Worm (Caenorhabditis elegans) whole organism, L4 larva: ENCODE results near the gene C14A4.6.

Experiments used
- F10B5.3 ChIP-seq: sonication (generic microtip); optimal IDR thresholded peaks from 2 replicates; lab custom pipeline; 2016; ENCODE audit warnings: mild to moderate bottlenecking, missing genetic modification characterization, missing compliant biosample characterization
- F49E8.2 ChIP-seq: sonication (generic microtip); optimal IDR thresholded peaks from 2 replicates; lab custom pipeline; 2016; ENCODE audit warnings: missing compliant biosample characterization, mild to moderate bottlenecking, missing genetic modification characterization, borderline replicate concordance
- R02D3.7 ChIP-seq: fragments of 150-350 bp; sonication (generic microtip); optimal IDR thresholded peaks from 3 replicates; lab custom pipeline; 2014; ENCODE audit warnings: missing biosample characterization, missing genetic modification characterization
- T20F7.1 ChIP-seq: fragments of 200-800 bp; sonication (Bioruptor generic); optimal IDR thresholded peaks from 2 replicates; lab custom pipeline; 2018; ENCODE audit warnings: mild to moderate bottlenecking, missing genetic modification characterization, missing compliant biosample characterization
- T26A8.4 ChIP-seq: fragments of 200-800 bp; sonication (Bioruptor generic); IDR thresholded peaks from 2 replicates; pipeline ENCODE4 v1.3.6; 2022; ENCODE audit warnings: missing genetic modification characterization, missing compliant biosample characterization
- Y5F2A.4 ChIP-seq: fragments of 200-800 bp; sonication (Bioruptor generic); optimal IDR thresholded peaks from 2 replicates; lab custom pipeline; 2018; ENCODE audit warnings: mild to moderate bottlenecking, missing genetic modification characterization, missing compliant biosample characterization
- aha-1 ChIP-seq: fragments of 150-350 bp; peaks from one replicate; lab custom pipeline; 2014; ENCODE audit warnings: missing biosample characterization, missing genetic modification characterization
- aly-2 ChIP-seq: sonication (generic microtip); optimal IDR thresholded peaks from 2 replicates; lab custom pipeline; 2018; ENCODE audit warnings: missing biosample characterization, missing genetic modification characterization
- ama-1 ChIP-seq: fragments of 150-350 bp; optimal IDR thresholded peaks from 2 replicates; lab custom pipeline; 2014; ENCODE audit warnings: inconsistent platforms, mixed read lengths
- arid-1 ChIP-seq: fragments of 200-800 bp; sonication (Bioruptor generic); conservative IDR thresholded peaks from 2 replicates; pipeline ENCODE4 v1.3.6; 2022; ENCODE audit warnings: missing genetic modification reagents, missing genetic modification characterization, missing compliant biosample characterization
- ceh-20 ChIP-seq: fragments of 200-800 bp; sonication (Bioruptor generic); IDR thresholded peaks from 2 replicates; pipeline ENCODE4 v1.3.6; 2022; ENCODE audit warnings: missing genetic modification reagents, missing genetic modification characterization, missing compliant biosample characterization
- cey-2 ChIP-seq: sonication (generic microtip); optimal IDR thresholded peaks from 3 replicates; lab custom pipeline; 2017; ENCODE audit warnings: missing genetic modification characterization, mild to moderate bottlenecking, missing compliant biosample characterization, antibody characterized with exemption, borderline replicate concordance; ENCODE audit not compliant: insufficient read depth
- ctbp-1 ChIP-seq: fragments of 200-800 bp; sonication (Bioruptor generic); IDR thresholded peaks from 2 replicates; pipeline ENCODE4 v1.3.6; 2022; ENCODE audit warnings: missing genetic modification reagents, missing genetic modification characterization, missing compliant biosample characterization
- daf-12 ChIP-seq: fragments of 150-350 bp; optimal IDR thresholded peaks from 2 replicates; lab custom pipeline; 2014; ENCODE audit warnings: missing biosample characterization, missing genetic modification reagents, missing genetic modification characterization
- daf-16 ChIP-seq, 3 experiments: sonication (generic microtip); optimal IDR thresholded peaks; 2 replicates each; lab custom pipeline; 2016 to 2017; ENCODE audit warnings: missing genetic modification characterization in 3 of 3, missing genetic modification reagents in 3 of 3, mild to moderate bottlenecking in 2 of 3, missing compliant biosample characterization in 2 of 3, missing biosample characterization in 1 of 3, moderate library complexity in 1 of 3
- daf-19 ChIP-seq: fragments of 200-800 bp; sonication (Bioruptor generic); conservative IDR thresholded peaks from 2 replicates; pipeline ENCODE4 v1.3.6; 2022; ENCODE audit warnings: missing genetic modification characterization, missing compliant biosample characterization
- daf-8 ChIP-seq: fragments of 200-800 bp; sonication (Bioruptor generic); IDR thresholded peaks from 2 replicates; pipeline ENCODE4 v1.3.6; 2022; ENCODE audit warnings: missing genetic modification characterization, missing compliant biosample characterization
- dmd-6 ChIP-seq: fragments of 200-800 bp; sonication (Bioruptor generic); IDR thresholded peaks from 2 replicates; pipeline ENCODE4 v1.3.6; 2022; ENCODE audit warnings: missing genetic modification reagents, missing genetic modification characterization, missing compliant biosample characterization
- egl-43 ChIP-seq: fragments of 200-800 bp; sonication (Bioruptor generic); IDR thresholded peaks from 2 replicates; pipeline ENCODE4 v1.3.6; 2022; ENCODE audit warnings: missing genetic modification reagents, missing genetic modification characterization, missing compliant biosample characterization
- hif-1 ChIP-seq, 2 experiments: sonication (generic microtip); optimal IDR thresholded peaks; 2 replicates each; lab custom pipeline; 2016 to 2017; ENCODE audit warnings: missing compliant biosample characterization in 2 of 2, missing genetic modification characterization in 2 of 2, missing genetic modification reagents in 2 of 2, missing genotype in 2 of 2, mild to moderate bottlenecking in 1 of 2
- hlh-11 ChIP-seq: fragments of 200-800 bp; sonication (Bioruptor generic); optimal IDR thresholded peaks from 2 replicates; lab custom pipeline; 2018; ENCODE audit warnings: mild to moderate bottlenecking, missing genetic modification characterization, missing compliant biosample characterization
- jun-1 ChIP-seq: fragments of 150-350 bp; optimal IDR thresholded peaks from 2 replicates; lab custom pipeline; 2014; ENCODE audit warnings: missing biosample characterization, missing genetic modification reagents, missing genetic modification characterization
- lim-7 ChIP-seq: fragments of 200-800 bp; sonication (Bioruptor generic); IDR thresholded peaks from 2 replicates; pipeline ENCODE4 v1.3.6; 2022; ENCODE audit warnings: missing genetic modification characterization, missing compliant biosample characterization
- lin-1 ChIP-seq: fragments of 200-800 bp; sonication (Bioruptor generic); IDR thresholded peaks from 2 replicates; pipeline ENCODE4 v1.3.6; 2022; ENCODE audit warnings: missing genetic modification reagents, missing genetic modification characterization, missing compliant biosample characterization
- lin-38 ChIP-seq: fragments of 200-800 bp; sonication (Bioruptor generic); IDR thresholded peaks from 2 replicates; pipeline ENCODE4 v1.3.6; 2022; ENCODE audit warnings: missing genetic modification reagents, missing genetic modification characterization, missing compliant biosample characterization
- lsy-2 ChIP-seq, 2 experiments: fragments of 150-350 bp in 1 of 2; sonication (generic microtip) in 1 of 2; optimal IDR thresholded peaks; 2 replicates each; lab custom pipeline; 2014 to 2017; ENCODE audit warnings: missing biosample characterization in 2 of 2, missing genetic modification characterization in 2 of 2
- madf-9 ChIP-seq: fragments of 200-800 bp; sonication (Bioruptor generic); conservative IDR thresholded peaks from 2 replicates; pipeline ENCODE4 v1.3.6; 2022; ENCODE audit warnings: missing genetic modification reagents, missing genetic modification characterization, missing compliant biosample characterization
- mdl-1 ChIP-seq, 2 experiments: fragments of 150-350 bp in 1 of 2; sonication (generic microtip) in 1 of 2; optimal IDR thresholded peaks; 2 replicates each; lab custom pipeline; 2014 to 2017; ENCODE audit warnings: missing biosample characterization in 2 of 2, missing genetic modification characterization in 2 of 2
- mep-1 ChIP-seq: fragments of 150-350 bp; sonication (generic microtip); optimal IDR thresholded peaks from 3 replicates; lab custom pipeline; 2014; ENCODE audit warnings: missing biosample characterization, missing genetic modification characterization
- mes-2 ChIP-seq: sonication (generic microtip); optimal IDR thresholded peaks from 2 replicates; lab custom pipeline; 2016; ENCODE audit warnings: missing genotype, mild to moderate bottlenecking, missing genetic modification characterization, missing compliant biosample characterization; ENCODE audit not compliant: poor library complexity, severe bottlenecking
- nhr-10 ChIP-seq: fragments of 150-350 bp; optimal IDR thresholded peaks from 2 replicates; lab custom pipeline; 2014; ENCODE audit warnings: missing biosample characterization, missing genetic modification characterization
- nhr-237 ChIP-seq: sonication (generic microtip); optimal IDR thresholded peaks from 2 replicates; lab custom pipeline; 2017; ENCODE audit warnings: missing biosample characterization, missing genetic modification characterization
- nhr-41 ChIP-seq: fragments of 200-800 bp; sonication (Bioruptor generic); IDR thresholded peaks from 2 replicates; pipeline ENCODE4 v1.3.6; 2022; ENCODE audit warnings: missing genetic modification reagents, missing genetic modification characterization, missing compliant biosample characterization
- nhr-42 ChIP-seq: fragments of 200-800 bp; sonication (Bioruptor generic); IDR thresholded peaks from 2 replicates; pipeline ENCODE4 v1.3.6; 2022; ENCODE audit warnings: missing genetic modification characterization, missing compliant biosample characterization
- nhr-48 ChIP-seq: sonication (generic microtip); optimal IDR thresholded peaks from 2 replicates; lab custom pipeline; 2016; ENCODE audit warnings: mild to moderate bottlenecking, missing genetic modification characterization, missing compliant biosample characterization
- nhr-6 ChIP-seq: fragments of 150-350 bp; optimal IDR thresholded peaks from 2 replicates; lab custom pipeline; 2014; ENCODE audit warnings: missing biosample characterization, missing genetic modification characterization
- pha-4 ChIP-seq, 2 experiments: fragments of 150-350 bp in 1 of 2; fragments of 200-800 bp in 1 of 2; sonication (Bioruptor generic) in 1 of 2; IDR thresholded peaks in 1 of 2; optimal IDR thresholded peaks in 1 of 2; 2 replicates each; pipeline versions ENCODE4 v1.3.6 to Lab custom; 2014 to 2022; ENCODE audit warnings: missing genetic modification characterization in 2 of 2, missing genetic modification reagents in 2 of 2, missing biosample characterization in 1 of 2, missing compliant biosample characterization in 1 of 2
- pqm-1 ChIP-seq: sonication (generic microtip); optimal IDR thresholded peaks from 2 replicates; lab custom pipeline; 2017; ENCODE audit warnings: missing biosample characterization, missing genetic modification characterization
- set-16 ChIP-seq: fragments of 200-800 bp; sonication (Bioruptor generic); IDR thresholded peaks from 2 replicates; pipeline ENCODE4 v1.3.6; 2022; ENCODE audit warnings: missing genetic modification reagents, missing genetic modification characterization, missing compliant biosample characterization
- skn-1 ChIP-seq: fragments of 150-350 bp; optimal IDR thresholded peaks from 2 replicates; lab custom pipeline; 2014; ENCODE audit warnings: missing biosample characterization, missing genetic modification characterization
- snpc-4 ChIP-seq: fragments of 150-350 bp; optimal IDR thresholded peaks from 2 replicates; lab custom pipeline; 2014; ENCODE audit warnings: missing biosample characterization, missing genetic modification characterization
- spr-3 ChIP-seq: fragments of 200-800 bp; sonication (Bioruptor generic); optimal IDR thresholded peaks from 2 replicates; lab custom pipeline; 2018; ENCODE audit warnings: mild to moderate bottlenecking, missing genetic modification characterization, missing compliant biosample characterization
- tra-1 ChIP-seq: fragments of 200-800 bp; sonication (Bioruptor generic); IDR thresholded peaks from 2 replicates; pipeline ENCODE4 v1.3.6; 2022; ENCODE audit warnings: missing genetic modification reagents, missing genetic modification characterization, missing compliant biosample characterization
- unc-39 ChIP-seq: sonication (generic microtip); optimal IDR thresholded peaks from 2 replicates; lab custom pipeline; 2017; ENCODE audit warnings: missing biosample characterization, missing genetic modification characterization
- unc-62 ChIP-seq, 3 experiments: fragments of 150-350 bp in 1 of 3; sonication (generic microtip); optimal IDR thresholded peaks in 2 of 3; peaks in 1 of 3; 1 replicate in 1 of 3; 2 replicates in 2 of 3; lab custom pipeline; 2014 to 2017; ENCODE audit warnings: missing biosample characterization in 3 of 3, missing genetic modification characterization in 3 of 3, missing genetic modification reagents in 3 of 3, missing genotype in 1 of 3
- vab-7 ChIP-seq: fragments of 200-800 bp; sonication (Bioruptor generic); IDR thresholded peaks from 2 replicates; pipeline ENCODE4 v1.3.6; 2022; ENCODE audit warnings: missing genetic modification reagents, missing genetic modification characterization, missing compliant biosample characterization
- zfp-2 ChIP-seq: sonication (generic microtip); optimal IDR thresholded peaks from 2 replicates; lab custom pipeline; 2016; ENCODE audit warnings: mild to moderate bottlenecking, missing genetic modification characterization, missing compliant biosample characterization
- zip-11 ChIP-seq: fragments of 200-800 bp; sonication (Bioruptor generic); IDR thresholded peaks from 2 replicates; pipeline ENCODE4 v1.3.6; 2022; ENCODE audit warnings: missing genetic modification characterization, missing compliant biosample characterization

The C14A4.6 gene

DNA sequence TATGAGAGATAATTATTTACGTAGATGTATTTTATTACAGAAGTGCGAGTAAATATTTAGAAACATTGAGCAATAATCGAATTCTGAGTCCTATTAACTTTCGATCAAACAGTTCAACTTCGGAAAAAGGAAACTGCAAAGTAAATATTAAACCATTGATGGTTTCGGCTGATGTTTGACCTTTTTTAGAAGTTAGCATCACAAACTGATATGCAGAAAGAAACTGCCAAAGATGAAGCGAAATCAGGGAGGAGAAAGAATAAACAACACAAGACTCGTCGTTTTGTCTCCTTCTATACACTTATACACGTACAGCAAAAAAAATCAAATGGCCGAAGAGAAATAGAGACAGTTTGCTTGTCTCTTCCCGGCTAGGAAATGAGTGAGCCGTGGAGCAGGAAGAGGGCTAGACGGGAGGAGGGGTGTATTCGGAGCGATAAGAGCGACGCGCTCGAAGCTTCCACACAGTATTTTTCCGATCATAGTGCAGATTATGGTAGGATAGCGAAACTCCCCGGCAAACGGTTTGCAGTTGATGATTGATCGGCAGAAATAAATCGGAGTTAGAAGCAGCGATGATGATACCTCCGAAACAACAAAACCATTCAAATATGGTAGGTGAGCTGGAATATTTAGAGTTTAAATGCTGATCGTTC lies 37.9 kb downstream of the C14A4.6 start:
- no peak for TF ChIP-seq spr-3
- TF ChIP-seq vab-7 (GFP tag; lab: Robert Waterston, UW) = no peak
- TF ChIP-seq daf-16 (GFP tag; optimal IDR thresholded peaks at IDR 0.05; lab: Kevin White, UChicago) = no peak
- TF ChIP-seq daf-16 (tag; optimal IDR thresholded peaks at IDR 0.05; lab: Kevin White, UChicago) = peak; percentile 82
- TF ChIP-seq daf-12 (tag; lab: Kevin White, UChicago) = no peak
- TF ChIP-seq zfp-2 (tag; lab: Kevin White, UChicago) = no peak
- no peak for TF ChIP-seq T20F7.1 (GFP tag; lab: Kevin White, UChicago)
- TF ChIP-seq nhr-10 (tag; lab: Kevin White, UChicago) = peak; percentile 31
- TF ChIP-seq lsy-2 (tag; optimal IDR thresholded peaks at IDR 0.05; lab: Kevin White, UChicago) = no peak
- TF ChIP-seq cey-2 (tag; lab: Kevin White, UChicago) = no peak
- TF ChIP-seq pqm-1 (tag; lab: Kevin White, UChicago) = peak; percentile 48
- TF ChIP-seq Y5F2A.4 (GFP tag; lab: Kevin White, UChicago) = no peak
- TF ChIP-seq nhr-237 (tag; lab: Kevin White, UChicago) = no peak
- no peak for TF ChIP-seq ctbp-1 (GFP tag; lab: Robert Waterston, UW)
- peak; percentile 67; the same call in 1 of the 2 replicates for TF ChIP-seq dmd-6 (GFP tag; lab: Robert Waterston, UW)
- no peak for TF ChIP-seq lim-7 (GFP tag; lab: Robert Waterston, UW)
- no peak for TF ChIP-seq nhr-42 (GFP tag; lab: Robert Waterston, UW)
- TF ChIP-seq nhr-41 = 0 out of 2 replicates have a peak, but pooled peaks have one; percentile 24
- TF ChIP-seq nhr-6 (tag; lab: Kevin White, UChicago) = no peak
- TF ChIP-seq unc-62 (GFP tag; optimal IDR thresholded peaks at IDR 0.05 in 1 of 2; lab: Kevin White, UChicago) = peak in 1 of 2 experiments; percentile 91
- no peak for TF ChIP-seq unc-62 (tag; optimal IDR thresholded peaks at IDR 0.05; lab: Kevin White, UChicago)
- peak; percentile 8 for TF ChIP-seq mep-1 (tag; lab: Kevin White, UChicago)
- no peak for TF ChIP-seq F10B5.3 (tag; lab: Kevin White, UChicago)
- TF ChIP-seq snpc-4 (tag; lab: Kevin White, UChicago) = no peak
- TF ChIP-seq mdl-1 (tag; optimal IDR thresholded peaks at IDR 0.05; lab: Kevin White, UChicago) = no peak
- TF ChIP-seq lin-38 (GFP tag; lab: Robert Waterston, UW) = no peak; the same call in 1 of the 2 replicates
- peak; percentile 42 for TF ChIP-seq ama-1
- TF ChIP-seq arid-1 (GFP tag; lab: Robert Waterston, UW) = no peak
- TF ChIP-seq nhr-48 (tag; lab: Kevin White, UChicago) = no peak
- TF ChIP-seq pha-4 (GFP tag; IDR thresholded peaks at IDR 0.05; lab: Robert Waterston, UW) = no peak
- TF ChIP-seq pha-4 (tag; optimal IDR thresholded peaks at IDR 0.05; lab: Kevin White, UChicago) = no peak
- TF ChIP-seq skn-1 (tag; lab: Kevin White, UChicago) = no peak
- TF ChIP-seq tra-1 = 0 out of 2 replicates have a peak, but pooled peaks have one; percentile 28
- no peak; the same call in 1 of the 2 replicates for TF ChIP-seq madf-9 (GFP tag; lab: Robert Waterston, UW)
- peak in 1 of 2 experiments; percentile 24 for TF ChIP-seq hif-1 (tag; optimal IDR thresholded peaks at IDR 0.05; lab: Kevin White, UChicago)
- TF ChIP-seq mes-2 (tag; lab: Kevin White, UChicago) = peak; percentile 20
- no peak for TF ChIP-seq lin-1 (GFP tag; lab: Robert Waterston, UW)
- no peak for TF ChIP-seq jun-1
- TF ChIP-seq daf-19 = peak; percentile 69; the same call in 1 of the 2 replicates
- TF ChIP-seq unc-39 (tag; lab: Kevin White, UChicago) = no peak
- peak; percentile 36 for TF ChIP-seq hlh-11 (tag; lab: Kevin White, UChicago)
- no peak for TF ChIP-seq ceh-20 (GFP tag; lab: Robert Waterston, UW)
- no peak for TF ChIP-seq daf-8
- TF ChIP-seq aha-1 (tag; lab: Kevin White, UChicago) = peak; percentile 8
- no peak; the same call in 1 of the 2 replicates for TF ChIP-seq T26A8.4
- peak; percentile 54; the same call in 1 of the 2 replicates for TF ChIP-seq egl-43
- no peak for TF ChIP-seq aly-2 (tag; lab: Kevin White, UChicago)
- TF ChIP-seq set-16 (GFP tag; lab: Robert Waterston, UW) = peak; percentile 47; the same call in 1 of the 2 replicates
- no peak for TF ChIP-seq R02D3.7 (tag; lab: Kevin White, UChicago)
- no peak for TF ChIP-seq F49E8.2 (tag; lab: Kevin White, UChicago)
- TF ChIP-seq zip-11 (GFP tag; lab: Robert Waterston, UW) = no peak
